Fruit fly (Drosophila melanogaster) whole organism, prepupa: ENCODE data around the gene JMJD6.
A peak's percentile ranks its signal among the peaks of the same experiment; 100 is the strongest.

ENCODE experiments used
- Blimp-1 ChIP-seq: fragments of 200-800 bp; sonication (Bioruptor generic); optimal IDR thresholded peaks from 3 replicates; lab custom pipeline; 2017; ENCODE audit warnings: missing biosample characterization, missing genetic modification characterization, mild to moderate bottlenecking, moderate library complexity, missing genetic modification reagents
- CG10631 ChIP-seq: fragments of 200-800 bp; sonication (Bioruptor generic); optimal IDR thresholded peaks from 2 replicates; lab custom pipeline; 2016; ENCODE audit warnings: missing biosample characterization, missing genetic modification characterization
- CG10669 ChIP-seq: fragments of 200-800 bp; sonication (Bioruptor generic); optimal IDR thresholded peaks from 3 replicates; lab custom pipeline; 2018; ENCODE audit warnings: missing biosample characterization, mild to moderate bottlenecking, missing genetic modification characterization, moderate library complexity
- CG11902 ChIP-seq: fragments of 200-800 bp; sonication (Bioruptor generic); optimal IDR thresholded peaks from 3 replicates; lab custom pipeline; 2016; ENCODE audit warnings: missing biosample characterization, missing genetic modification characterization
- CG15336 ChIP-seq: fragments of 200-800 bp; sonication (Bioruptor generic); IDR thresholded peaks from 2 replicates; pipeline ENCODE4 v1.3.6; 2022; ENCODE audit warnings: missing biosample characterization, missing genetic modification characterization
- CG1621 ChIP-seq: fragments of 200-800 bp; sonication (Bioruptor generic); optimal IDR thresholded peaks from 3 replicates; lab custom pipeline; 2018; ENCODE audit warnings: missing biosample characterization, mild to moderate bottlenecking, missing genetic modification characterization
- CG16779 ChIP-seq: fragments of 200-800 bp; sonication (Bioruptor generic); optimal IDR thresholded peaks from 3 replicates; lab custom pipeline; 2017; ENCODE audit warnings: missing biosample characterization, mild to moderate bottlenecking, missing genetic modification characterization
- CG32006 ChIP-seq: fragments of 200-800 bp; sonication (Bioruptor generic); optimal IDR thresholded peaks from 3 replicates; lab custom pipeline; 2017; ENCODE audit warnings: missing biosample characterization, mild to moderate bottlenecking, missing genetic modification characterization
- CG3919 ChIP-seq: fragments of 200-800 bp; sonication (Bioruptor generic); optimal IDR thresholded peaks from 3 replicates; lab custom pipeline; 2016; ENCODE audit warnings: missing biosample characterization, missing genetic modification characterization
- CG4318 ChIP-seq: fragments of 200-800 bp; sonication (Bioruptor generic); optimal IDR thresholded peaks from 3 replicates; lab custom pipeline; 2017; ENCODE audit warnings: missing biosample characterization, mild to moderate bottlenecking, missing genetic modification characterization
- CG6276 ChIP-seq: fragments of 200-800 bp; sonication (Bioruptor generic); optimal IDR thresholded peaks from 2 replicates; lab custom pipeline; 2017; ENCODE audit warnings: missing biosample characterization, mild to moderate bottlenecking, missing genetic modification characterization
- CG6808 ChIP-seq: fragments of 200-800 bp; sonication (Bioruptor generic); optimal IDR thresholded peaks from 3 replicates; lab custom pipeline; 2017; ENCODE audit warnings: missing biosample characterization, missing genetic modification characterization, mild to moderate bottlenecking, moderate library complexity, missing genetic modification reagents
- CG6854 ChIP-seq: fragments of 200-800 bp; sonication (Bioruptor generic); optimal IDR thresholded peaks from 2 replicates; lab custom pipeline; 2017; ENCODE audit warnings: missing biosample characterization, mild to moderate bottlenecking, missing genetic modification characterization
- CG7368 ChIP-seq: fragments of 200-800 bp; sonication (Bioruptor generic); optimal IDR thresholded peaks from 3 replicates; lab custom pipeline; 2016; ENCODE audit warnings: missing biosample characterization, missing genetic modification characterization
- CG8319 ChIP-seq: fragments of 200-800 bp; sonication (Bioruptor generic); optimal IDR thresholded peaks from 3 replicates; lab custom pipeline; 2016; ENCODE audit warnings: missing biosample characterization, missing genetic modification characterization
- CG8632 ChIP-seq: fragments of 200-800 bp; sonication (Bioruptor generic); optimal IDR thresholded peaks from 3 replicates; lab custom pipeline; 2016; ENCODE audit warnings: missing biosample characterization, missing genetic modification characterization
- Eip75B ChIP-seq: fragments of 200-800 bp; sonication (Bioruptor generic); optimal IDR thresholded peaks from 3 replicates; lab custom pipeline; 2016; ENCODE audit warnings: missing biosample characterization, missing genetic modification characterization
- Eip78C ChIP-seq: fragments of 200-800 bp; sonication (Bioruptor generic); peaks from one replicate; lab custom pipeline; 2016; ENCODE audit warnings: missing biosample characterization, missing genetic modification characterization
- Ets21C ChIP-seq: fragments of 200-800 bp; sonication (Bioruptor generic); optimal IDR thresholded peaks from 3 replicates; lab custom pipeline; 2016; ENCODE audit warnings: missing biosample characterization, missing genetic modification characterization
- Gug ChIP-seq: fragments of 200-800 bp; sonication (Bioruptor generic); IDR thresholded peaks from 2 replicates; pipeline ENCODE4 v1.3.6; 2022; ENCODE audit warnings: missing biosample characterization, missing genetic modification characterization
- Hr38 ChIP-seq: sonication (Bioruptor generic); optimal IDR thresholded peaks from 2 replicates; lab custom pipeline; 2016; ENCODE audit warnings: missing biosample characterization, missing genetic modification characterization
- Hr39 ChIP-seq: fragments of 200-800 bp; sonication (Bioruptor generic); optimal IDR thresholded peaks from 2 replicates; lab custom pipeline; 2016; ENCODE audit warnings: missing biosample characterization, missing genetic modification characterization
- Hr4 ChIP-seq: fragments of 200-800 bp; sonication (Bioruptor generic); optimal IDR thresholded peaks from 3 replicates; lab custom pipeline; 2016; ENCODE audit warnings: missing biosample characterization, missing genetic modification characterization
- Lpt ChIP-seq: fragments of 200-800 bp; sonication (Bioruptor generic); optimal IDR thresholded peaks from 3 replicates; lab custom pipeline; 2016; ENCODE audit warnings: missing biosample characterization, missing genetic modification characterization
- Met ChIP-seq: fragments of 200-800 bp; sonication (Bioruptor generic); optimal IDR thresholded peaks from 3 replicates; lab custom pipeline; 2016; ENCODE audit warnings: missing biosample characterization, missing genetic modification characterization
- Sox102F ChIP-seq: fragments of 200-800 bp; sonication (Bioruptor generic); optimal IDR thresholded peaks from 2 replicates; lab custom pipeline; 2016; ENCODE audit warnings: missing biosample characterization, mild to moderate bottlenecking, missing genetic modification characterization
- Sox14 ChIP-seq: fragments of 200-800 bp; sonication (Bioruptor generic); optimal IDR thresholded peaks from 3 replicates; lab custom pipeline; 2016; ENCODE audit warnings: missing biosample characterization, missing genetic modification characterization
- Sox15 ChIP-seq: fragments of 200-800 bp; sonication (Bioruptor generic); optimal IDR thresholded peaks from 3 replicates; lab custom pipeline; 2016; ENCODE audit warnings: missing biosample characterization, missing genetic modification characterization
- achi ChIP-seq: fragments of 200-800 bp; sonication (Bioruptor generic); optimal IDR thresholded peaks from 3 replicates; lab custom pipeline; 2016; ENCODE audit warnings: missing biosample characterization, missing genetic modification characterization
- acj6 ChIP-seq: fragments of 200-800 bp; sonication (Bioruptor generic); optimal IDR thresholded peaks from 3 replicates; lab custom pipeline; 2016; ENCODE audit warnings: missing biosample characterization, missing genetic modification characterization
- cyc ChIP-seq: fragments of 200-800 bp; sonication (Bioruptor generic); optimal IDR thresholded peaks from 3 replicates; lab custom pipeline; 2016; ENCODE audit warnings: missing biosample characterization, missing genetic modification characterization
- dac ChIP-seq: fragments of 200-800 bp; sonication (Bioruptor generic); optimal IDR thresholded peaks from 2 replicates; lab custom pipeline; 2017; ENCODE audit warnings: missing biosample characterization, mild to moderate bottlenecking, missing genetic modification characterization
- dsx ChIP-seq: fragments of 200-800 bp; optimal IDR thresholded peaks from 3 replicates; lab custom pipeline; 2019; ENCODE audit warnings: missing biosample characterization, mild to moderate bottlenecking, missing genetic modification characterization, moderate library complexity; ENCODE audit not compliant: poor library complexity, severe bottlenecking
- esn ChIP-seq: fragments of 200-800 bp; sonication (Bioruptor generic); optimal IDR thresholded peaks from 2 replicates; lab custom pipeline; 2016; ENCODE audit warnings: missing biosample characterization, mild to moderate bottlenecking, missing genetic modification characterization, moderate library complexity
- fd59A ChIP-seq: fragments of 200-800 bp; sonication (Bioruptor generic); optimal IDR thresholded peaks from 2 replicates; lab custom pipeline; 2017; ENCODE audit warnings: missing biosample characterization, mild to moderate bottlenecking, missing genetic modification characterization, missing genetic modification reagents
- fd85E ChIP-seq: fragments of 200-800 bp; sonication (Bioruptor generic); optimal IDR thresholded peaks from 3 replicates; lab custom pipeline; 2016; ENCODE audit warnings: missing biosample characterization, missing genetic modification characterization
- fkh ChIP-seq: fragments of 200-800 bp; sonication (Bioruptor generic); optimal IDR thresholded peaks from 3 replicates; lab custom pipeline; 2017; ENCODE audit warnings: missing biosample characterization, mild to moderate bottlenecking, missing genetic modification characterization, moderate library complexity
- pdm3 ChIP-seq: fragments of 200-800 bp; sonication (Bioruptor generic); optimal IDR thresholded peaks from 3 replicates; lab custom pipeline; 2016; ENCODE audit warnings: missing biosample characterization, missing genetic modification characterization
- salr ChIP-seq, 2 experiments: fragments of 200-800 bp; sonication (Bioruptor generic); optimal IDR thresholded peaks; 3 replicates each; lab custom pipeline; 2016 to 2018; ENCODE audit warnings: missing biosample characterization in 2 of 2, missing genetic modification characterization in 2 of 2, mild to moderate bottlenecking in 1 of 2
- spab ChIP-seq: fragments of 200-800 bp; sonication (Bioruptor generic); optimal IDR thresholded peaks from 2 replicates; lab custom pipeline; 2017; ENCODE audit warnings: missing biosample characterization, mild to moderate bottlenecking, missing genetic modification characterization, missing genetic modification reagents

The JMJD6 gene

DNA sequence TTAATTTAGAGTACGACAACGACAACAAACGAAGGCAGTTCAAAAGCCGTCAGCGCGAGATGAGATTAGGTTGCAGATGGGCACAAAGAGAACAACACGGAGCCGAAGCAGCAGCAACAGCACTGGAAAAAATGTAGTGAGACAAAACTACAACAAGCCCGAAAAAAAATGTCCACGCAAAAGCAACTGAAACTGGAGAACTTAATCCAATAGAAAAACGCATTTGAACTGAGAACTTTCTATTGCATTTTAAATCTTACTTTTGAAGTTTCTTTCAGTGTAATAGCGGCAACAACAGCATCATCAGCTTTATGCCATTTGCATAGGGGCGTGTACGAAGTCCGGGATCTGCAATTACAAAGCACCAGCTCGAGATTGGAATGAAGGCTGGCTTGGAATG is 22.7 kb downstream of the JMJD6 start (continued):
- TF ChIP-seq CG4318 (GFP tag; lab: Kevin White, UChicago) (no peak), achi (GFP tag; lab: Kevin White, UChicago) (peak; percentile 62), fd85E (GFP tag; lab: Kevin White, UChicago) (peak; percentile 5), Ets21C (GFP tag; lab: Kevin White, UChicago) (peak; percentile 39), CG10669 (GFP tag; lab: Kevin White, UChicago) (peak; percentile 72), acj6 (GFP tag; lab: Kevin White, UChicago) (peak; percentile 66), CG3919 (peak; percentile 74), spab (GFP tag; lab: Kevin White, UChicago) (peak; percentile 73)
- TF ChIP-seq, all 60 proteins: peak for 52

DNA sequence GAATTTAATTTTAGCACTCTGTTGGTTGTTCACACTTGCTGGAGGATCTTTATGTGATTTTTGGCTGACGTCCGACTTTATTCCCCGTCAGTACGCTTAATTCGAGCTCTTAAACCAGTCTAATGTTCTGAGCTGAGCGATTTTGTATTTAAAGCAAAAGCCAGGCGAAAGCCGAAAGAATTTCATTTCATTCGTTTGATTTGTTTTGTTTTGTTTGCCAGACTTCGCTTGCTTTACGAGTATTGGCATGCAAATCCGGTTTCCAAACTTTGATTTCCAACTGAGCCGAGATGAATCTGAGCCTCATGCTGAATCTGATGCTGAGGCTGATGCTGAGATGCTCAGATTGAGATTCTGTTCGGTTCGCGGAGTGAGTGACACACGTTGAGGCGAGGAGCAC is 28.1 kb downstream of the JMJD6 start, which contains the start of gene CG5391:
Gene CG5391, minus strand, starts transcription at position 101 of the 400 bp plus-strand sequence.
- TF ChIP-seq CG10631 (GFP tag; lab: Kevin White, UChicago) (no peak), CG6854 (no peak), CG8632 (no peak)

DNA sequence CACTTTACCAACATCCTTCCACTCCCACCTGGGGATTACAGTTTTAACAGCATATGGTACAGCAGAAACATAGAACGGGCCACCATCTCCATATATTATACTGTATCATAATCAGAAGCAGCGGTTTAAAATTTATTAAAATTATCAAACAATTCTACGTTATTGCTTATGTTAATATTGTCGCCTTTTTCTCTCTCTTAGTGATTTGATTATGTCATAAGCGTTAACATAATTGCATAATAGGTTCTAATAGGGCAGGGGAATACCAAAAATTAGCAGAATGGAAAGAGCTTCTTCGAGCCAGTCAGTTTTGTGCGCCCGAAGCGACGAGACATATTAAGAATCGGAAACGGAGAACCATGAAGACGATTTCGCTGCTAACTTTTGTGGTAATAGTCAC is 30.5 kb downstream of the JMJD6 start, which contains the start of gene CG13862:
Gene CG13862, plus strand, starts transcription at position 301 of the 400 bp plus-strand sequence.
- TF ChIP-seq Gug (GFP tag; lab: Robert Waterston, UW): no peak
- no peak for TF ChIP-seq CG4318 (GFP tag; lab: Kevin White, UChicago)
- TF ChIP-seq CG16779 (tag; lab: Kevin White, UChicago): no peak
- no peak for TF ChIP-seq salr (GFP tag; optimal IDR thresholded peaks at IDR 0.05; lab: Kevin White, UChicago)
- no peak for TF ChIP-seq Blimp-1
- TF ChIP-seq CG7368 (GFP tag; lab: Kevin White, UChicago): no peak
- no peak for TF ChIP-seq esn (GFP tag; lab: Kevin White, UChicago)

DNA sequence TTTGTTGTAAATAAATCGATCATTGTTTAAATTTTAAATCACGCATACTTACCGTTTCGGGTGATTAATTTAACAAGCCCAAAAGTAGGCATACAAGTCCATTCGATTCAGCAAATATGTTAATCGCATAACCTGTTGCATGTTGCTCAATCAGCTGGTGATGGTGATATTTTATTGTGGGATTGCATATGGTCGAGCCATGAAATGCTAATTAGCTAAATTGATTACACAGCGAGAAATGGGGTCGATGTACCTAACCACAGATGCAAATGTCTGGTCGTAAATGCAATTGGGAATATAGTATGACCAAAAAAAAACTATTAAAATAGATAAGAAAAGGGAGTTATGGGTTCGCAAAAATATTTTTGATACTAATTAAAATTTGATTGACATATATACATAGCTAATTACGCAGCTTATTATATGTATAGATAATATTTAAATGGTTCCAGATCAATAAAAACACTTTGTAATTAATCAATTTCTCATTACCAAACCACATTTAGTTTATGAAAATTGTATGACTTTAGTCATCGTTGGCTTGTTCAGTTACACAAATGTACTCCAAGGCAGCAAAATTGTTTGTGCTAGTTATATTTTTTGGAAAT is 31.6 kb downstream of the JMJD6 start, which contains the start of gene CG33721:
Gene CG33721, plus strand, starts transcription at position 558 of the 608 bp plus-strand sequence.
- TF ChIP-seq CG10669 (GFP tag; lab: Kevin White, UChicago) (no peak), salr (GFP tag; optimal IDR thresholded peaks at IDR 0.05; lab: Kevin White, UChicago) (no peak), Hr4 (GFP tag; lab: Kevin White, UChicago) (no peak), Eip78C (GFP tag; lab: Kevin White, UChicago) (peak; percentile 1), Lpt (GFP tag; lab: Kevin White, UChicago) (no peak)

DNA sequence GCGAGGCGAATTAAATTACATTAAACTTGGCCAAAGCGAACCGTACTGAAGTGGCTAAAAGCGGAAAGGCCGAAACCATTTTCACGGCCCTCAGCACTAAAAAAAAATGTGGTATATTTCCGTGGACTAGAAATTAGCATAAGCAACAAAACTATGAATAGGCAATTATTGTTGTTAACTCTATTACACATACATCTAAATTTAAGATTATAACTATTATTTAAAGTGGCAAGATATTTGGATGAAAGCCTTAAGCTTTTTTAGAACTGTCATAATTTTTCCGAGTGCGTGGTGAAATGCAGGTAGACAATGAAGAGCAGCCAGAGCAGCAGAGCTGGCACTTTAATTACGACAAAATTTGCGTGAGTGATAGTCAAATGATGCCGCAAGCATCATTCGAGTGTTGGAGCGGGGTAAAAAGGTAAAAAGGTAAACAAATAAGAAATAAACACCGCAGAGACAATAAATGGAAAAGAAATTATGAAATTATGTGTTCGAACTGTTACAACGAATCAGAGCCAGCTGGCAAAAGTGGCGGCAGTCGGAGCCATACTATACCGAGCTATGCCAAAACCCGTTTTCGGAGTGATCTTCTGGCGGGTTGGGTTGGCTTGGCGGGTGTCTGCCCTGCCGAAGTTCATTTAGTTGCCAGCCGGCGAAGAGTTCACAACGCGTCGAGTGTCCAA is 33.4 kb downstream of the JMJD6 start, which contains the start of gene CG7080:
Gene CG7080, plus strand, starts transcription at position 636 of the 686 bp plus-strand sequence.
- TF ChIP-seq CG32006 (GFP tag; lab: Kevin White, UChicago) (peak; percentile 20), Sox102F (GFP tag; lab: Kevin White, UChicago) (peak; percentile 36), Hr39 (GFP tag; lab: Kevin White, UChicago) (no peak), CG6276 (no peak), CG8319 (no peak), achi (GFP tag; lab: Kevin White, UChicago) (peak; percentile 12), Met (GFP tag; lab: Kevin White, UChicago) (peak; percentile 53), CG6808 (GFP tag; lab: Kevin White, UChicago) (no peak), Ets21C (GFP tag; lab: Kevin White, UChicago) (no peak), fkh (GFP tag; lab: Kevin White, UChicago) (no peak), CG6854 (no peak), CG1621 (tag; lab: Kevin White, UChicago) (no peak), CG11902 (no peak), dsx (GFP tag; lab: Kevin White, UChicago) (no peak), Sox14 (GFP tag; lab: Kevin White, UChicago) (no peak), Hr38 (GFP tag; lab: Kevin White, UChicago) (no peak), CG8632 (peak; percentile 36), CG10631 (GFP tag; lab: Kevin White, UChicago) (no peak), Gug (GFP tag; lab: Robert Waterston, UW) (no peak), pdm3 (GFP tag; lab: Kevin White, UChicago) (peak; percentile 35), Lpt (GFP tag; lab: Kevin White, UChicago) (no peak), Sox15 (GFP tag; lab: Kevin White, UChicago) (no peak), Eip75B (peak; percentile 6), cyc (peak; percentile 9), CG3919 (peak; percentile 31), CG15336 (no peak), dac (GFP tag; lab: Kevin White, UChicago) (no peak), salr (GFP tag; optimal IDR thresholded peaks at IDR 0.05; lab: Kevin White, UChicago) (no peak), fd59A (GFP tag; lab: Kevin White, UChicago) (no peak)
